Worm (Caenorhabditis elegans) whole organism, young adult: Measurements from ENCODE around the gene K08D8.9.

Experiments
- F23B12.7 ChIP-seq: sonication (generic microtip); optimal IDR thresholded peaks from 2 replicates; lab custom pipeline; 2017; ENCODE audit warnings: missing genetic modification characterization, mild to moderate bottlenecking, missing compliant biosample characterization, antibody characterized with exemption, moderate library complexity; ENCODE audit not compliant: insufficient read depth
- F55B11.4 ChIP-seq: sonication (generic microtip); optimal IDR thresholded peaks from 2 replicates; lab custom pipeline; 2016; ENCODE audit warnings: missing compliant biosample characterization, missing genetic modification characterization, borderline replicate concordance; ENCODE audit not compliant: insufficient read depth
- ama-1 ChIP-seq, 3 experiments: fragments of 150-350 bp in 1 of 3; sonication (generic microtip) in 2 of 3; optimal IDR thresholded peaks; 2 replicates each; lab custom pipeline; 2014 to 2018; ENCODE audit warnings: missing biosample characterization in 2 of 3, missing genetic modification characterization in 2 of 3, missing genetic modification reagents in 2 of 3
- aptf-3 ChIP-seq: fragments of 200-800 bp; sonication (Bioruptor generic); IDR thresholded peaks from 2 replicates; pipeline ENCODE4 v1.3.6; 2022; ENCODE audit warnings: missing genetic modification characterization, missing compliant biosample characterization
- atf-7 ChIP-seq: sonication (generic microtip); optimal IDR thresholded peaks from 2 replicates; lab custom pipeline; 2017; ENCODE audit warnings: mild to moderate bottlenecking, missing genetic modification characterization, missing compliant biosample characterization
- ets-4 ChIP-seq: fragments of 200-800 bp; sonication (Bioruptor generic); optimal IDR thresholded peaks from 2 replicates; lab custom pipeline; 2018; ENCODE audit warnings: mild to moderate bottlenecking, missing genetic modification characterization, missing compliant biosample characterization
- fkh-3 ChIP-seq: sonication (generic microtip); optimal IDR thresholded peaks from 2 replicates; lab custom pipeline; 2016; ENCODE audit warnings: mild to moderate bottlenecking, missing genetic modification characterization, missing compliant biosample characterization
- mel-28 ChIP-seq: sonication (generic microtip); optimal IDR thresholded peaks from 2 replicates; lab custom pipeline; 2016; ENCODE audit warnings: borderline replicate concordance, mild to moderate bottlenecking, missing genetic modification characterization, missing compliant biosample characterization
- zfh-2 ChIP-seq: fragments of 200-800 bp; sonication (Bioruptor generic); conservative IDR thresholded peaks from 2 replicates; pipeline ENCODE4 v1.3.6; 2022; ENCODE audit warnings: missing genetic modification reagents, missing genetic modification characterization, missing compliant biosample characterization
- ztf-3 ChIP-seq: fragments of 200-800 bp; sonication (Bioruptor generic); optimal IDR thresholded peaks from 2 replicates; lab custom pipeline; 2018; ENCODE audit warnings: mild to moderate bottlenecking, missing genetic modification characterization, missing compliant biosample characterization

DNA sequence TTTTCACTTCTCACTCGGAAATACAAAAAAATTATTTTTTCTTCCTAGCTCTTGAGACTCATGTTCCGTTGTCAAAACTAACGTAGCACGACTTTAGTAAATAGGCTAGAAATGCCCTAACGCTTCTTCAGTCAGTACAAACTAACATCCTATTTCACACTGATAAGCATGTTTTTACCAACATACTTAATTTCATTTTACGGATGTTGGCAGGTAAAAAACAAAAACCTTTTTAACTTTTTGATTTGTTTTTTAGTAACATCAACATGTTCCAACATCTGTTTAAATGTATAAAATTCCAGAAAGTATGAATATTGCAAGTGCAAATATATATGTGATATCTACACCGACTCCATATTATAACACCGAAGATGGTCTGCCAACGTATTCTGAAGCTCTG lies 775 bp downstream of the K08D8.9 start, which contains the start of gene K08D8.10:
- TF ChIP-seq zfh-2 (GFP tag; lab: Robert Waterston, UW) (no peak), F55B11.4 (tag; lab: Kevin White, UChicago) (no peak), fkh-3 (tag; lab: Kevin White, UChicago) (no peak), ama-1 (optimal IDR thresholded peaks at IDR 0.05; lab: Kevin White, UChicago) (no peak), ama-1 (GFP tag; optimal IDR thresholded peaks at IDR 0.05; lab: Kevin White, UChicago) (no peak), atf-7 (no peak), F23B12.7 (tag; lab: Kevin White, UChicago) (no peak), ztf-3 (GFP tag; lab: Kevin White, UChicago) (no peak), mel-28 (tag; lab: Kevin White, UChicago) (no peak), ets-4 (GFP tag; lab: Kevin White, UChicago) (no peak), aptf-3 (GFP tag; lab: Robert Waterston, UW) (no peak)
